Worm (Caenorhabditis elegans) whole organism, L4 larva: ENCODE results near the gene efk-1.

ENCODE experiments used
- F10B5.3 ChIP-seq: sonication (generic microtip); optimal IDR thresholded peaks from 2 replicates; lab custom pipeline; 2016; ENCODE audit warnings: mild to moderate bottlenecking, missing genetic modification characterization, missing compliant biosample characterization
- F26F4.8 ChIP-seq: fragments of 200-800 bp; sonication (Bioruptor generic); conservative IDR thresholded peaks from 2 replicates; pipeline ENCODE4 v1.3.6; 2022; ENCODE audit warnings: missing genetic modification characterization, missing compliant biosample characterization
- F44E2.7 ChIP-seq: fragments of 200-800 bp; sonication (Bioruptor generic); IDR thresholded peaks from 2 replicates; pipeline ENCODE4 v2.1.2; 2022; ENCODE audit warnings: missing genetic modification characterization, missing compliant biosample characterization
- Y105C5A.15 ChIP-seq: fragments of 200-800 bp; sonication (Bioruptor generic); IDR thresholded peaks from 2 replicates; pipeline ENCODE4 v1.3.6; 2022; ENCODE audit warnings: missing genetic modification characterization, missing compliant biosample characterization
- Y5F2A.4 ChIP-seq: fragments of 200-800 bp; sonication (Bioruptor generic); optimal IDR thresholded peaks from 2 replicates; lab custom pipeline; 2018; ENCODE audit warnings: mild to moderate bottlenecking, missing genetic modification characterization, missing compliant biosample characterization
- Y75B8A.6 ChIP-seq: fragments of 200-800 bp; sonication (Bioruptor generic); IDR thresholded peaks from 2 replicates; pipeline ENCODE4 v1.3.6; 2022; ENCODE audit warnings: missing genetic modification reagents, missing genetic modification characterization, missing compliant biosample characterization
- attf-4 ChIP-seq: sonication (generic microtip); optimal IDR thresholded peaks from 3 replicates; lab custom pipeline; 2017; ENCODE audit warnings: missing biosample characterization, missing genetic modification characterization
- ceh-62 ChIP-seq: sonication (generic microtip); optimal IDR thresholded peaks from 2 replicates; lab custom pipeline; 2017; ENCODE audit warnings: missing biosample characterization, missing genetic modification characterization
- ceh-82 ChIP-seq: sonication (generic microtip); optimal IDR thresholded peaks from 2 replicates; lab custom pipeline; 2017; ENCODE audit warnings: missing biosample characterization, missing genetic modification characterization
- ces-1 ChIP-seq: fragments of 150-350 bp; sonication (generic microtip); optimal IDR thresholded peaks from 4 replicates; lab custom pipeline; 2014; ENCODE audit warnings: missing biosample characterization, missing genetic modification reagents, missing genetic modification characterization
- cey-2 ChIP-seq: sonication (generic microtip); optimal IDR thresholded peaks from 3 replicates; lab custom pipeline; 2017; ENCODE audit warnings: missing genetic modification characterization, mild to moderate bottlenecking, missing compliant biosample characterization, antibody characterized with exemption, borderline replicate concordance; ENCODE audit not compliant: insufficient read depth
- daf-19 ChIP-seq: fragments of 200-800 bp; sonication (Bioruptor generic); conservative IDR thresholded peaks from 2 replicates; pipeline ENCODE4 v1.3.6; 2022; ENCODE audit warnings: missing genetic modification characterization, missing compliant biosample characterization
- dmd-6 ChIP-seq: fragments of 200-800 bp; sonication (Bioruptor generic); IDR thresholded peaks from 2 replicates; pipeline ENCODE4 v1.3.6; 2022; ENCODE audit warnings: missing genetic modification reagents, missing genetic modification characterization, missing compliant biosample characterization
- dmd-8 ChIP-seq: fragments of 200-800 bp; sonication (Bioruptor generic); IDR thresholded peaks from 2 replicates; pipeline ENCODE4 v1.3.6; 2022; ENCODE audit warnings: missing genetic modification characterization, missing compliant biosample characterization
- dmd-9 ChIP-seq: fragments of 200-800 bp; sonication (Bioruptor generic); IDR thresholded peaks from 2 replicates; pipeline ENCODE4 v1.3.6; 2022; ENCODE audit warnings: missing genetic modification reagents, missing genetic modification characterization, missing compliant biosample characterization
- dpl-1 ChIP-seq: fragments of 150-350 bp; optimal IDR thresholded peaks from 2 replicates; lab custom pipeline; 2014; ENCODE audit warnings: missing biosample characterization, missing genetic modification reagents, missing genetic modification characterization
- duxl-1 ChIP-seq: sonication (generic microtip); optimal IDR thresholded peaks from 2 replicates; lab custom pipeline; 2016; ENCODE audit warnings: mild to moderate bottlenecking, missing genetic modification characterization, moderate library complexity, missing compliant biosample characterization; ENCODE audit not compliant: poor library complexity
- dve-1 ChIP-seq: sonication (generic microtip); optimal IDR thresholded peaks from 2 replicates; lab custom pipeline; 2017; ENCODE audit warnings: antibody characterized with exemption, mild to moderate bottlenecking, missing genetic modification characterization, missing compliant biosample characterization; ENCODE audit not compliant: insufficient read depth
- egl-27 ChIP-seq: sonication (generic microtip); optimal IDR thresholded peaks from 3 replicates; lab custom pipeline; 2017; ENCODE audit warnings: missing biosample characterization, missing genetic modification reagents, missing genetic modification characterization
- jun-1 ChIP-seq: fragments of 150-350 bp; optimal IDR thresholded peaks from 2 replicates; lab custom pipeline; 2014; ENCODE audit warnings: missing biosample characterization, missing genetic modification reagents, missing genetic modification characterization
- lim-7 ChIP-seq: fragments of 200-800 bp; sonication (Bioruptor generic); IDR thresholded peaks from 2 replicates; pipeline ENCODE4 v1.3.6; 2022; ENCODE audit warnings: missing genetic modification characterization, missing compliant biosample characterization
- lin-1 ChIP-seq: fragments of 200-800 bp; sonication (Bioruptor generic); IDR thresholded peaks from 2 replicates; pipeline ENCODE4 v1.3.6; 2022; ENCODE audit warnings: missing genetic modification reagents, missing genetic modification characterization, missing compliant biosample characterization
- lin-13 ChIP-seq: fragments of 150-350 bp; optimal IDR thresholded peaks from 2 replicates; lab custom pipeline; 2014; ENCODE audit warnings: missing biosample characterization, missing genetic modification reagents, missing genetic modification characterization
- lin-15B ChIP-seq: fragments of 150-350 bp; sonication (generic microtip); optimal IDR thresholded peaks from 3 replicates; lab custom pipeline; 2014; ENCODE audit warnings: missing biosample characterization, missing genetic modification characterization
- lin-38 ChIP-seq: fragments of 200-800 bp; sonication (Bioruptor generic); IDR thresholded peaks from 2 replicates; pipeline ENCODE4 v1.3.6; 2022; ENCODE audit warnings: missing genetic modification reagents, missing genetic modification characterization, missing compliant biosample characterization
- nhr-10 ChIP-seq: fragments of 150-350 bp; optimal IDR thresholded peaks from 2 replicates; lab custom pipeline; 2014; ENCODE audit warnings: missing biosample characterization, missing genetic modification characterization
- nhr-102 ChIP-seq: sonication (generic microtip); optimal IDR thresholded peaks from 2 replicates; lab custom pipeline; 2016; ENCODE audit warnings: mild to moderate bottlenecking, missing genetic modification characterization, moderate library complexity, missing compliant biosample characterization
- nhr-11 ChIP-seq: fragments of 150-350 bp; optimal IDR thresholded peaks from 2 replicates; lab custom pipeline; 2014; ENCODE audit warnings: missing biosample characterization, missing genetic modification characterization
- nhr-25 ChIP-seq: sonication (generic microtip); optimal IDR thresholded peaks from 2 replicates; lab custom pipeline; 2017; ENCODE audit warnings: missing genetic modification characterization, mild to moderate bottlenecking, missing compliant biosample characterization, antibody characterized with exemption, moderate library complexity, borderline replicate concordance; ENCODE audit not compliant: insufficient read depth
- nhr-28 ChIP-seq: fragments of 150-350 bp; optimal IDR thresholded peaks from 2 replicates; lab custom pipeline; 2014; ENCODE audit warnings: missing biosample characterization, missing genetic modification characterization
- nhr-48 ChIP-seq: sonication (generic microtip); optimal IDR thresholded peaks from 2 replicates; lab custom pipeline; 2016; ENCODE audit warnings: mild to moderate bottlenecking, missing genetic modification characterization, missing compliant biosample characterization
- pha-4 ChIP-seq, 2 experiments: fragments of 150-350 bp in 1 of 2; fragments of 200-800 bp in 1 of 2; sonication (Bioruptor generic) in 1 of 2; IDR thresholded peaks in 1 of 2; optimal IDR thresholded peaks in 1 of 2; 2 replicates each; pipeline versions ENCODE4 v1.3.6 to Lab custom; 2014 to 2022; ENCODE audit warnings: missing genetic modification characterization in 2 of 2, missing genetic modification reagents in 2 of 2, missing biosample characterization in 1 of 2, missing compliant biosample characterization in 1 of 2
- pqm-1 ChIP-seq: sonication (generic microtip); optimal IDR thresholded peaks from 2 replicates; lab custom pipeline; 2017; ENCODE audit warnings: missing biosample characterization, missing genetic modification characterization
- skn-1 ChIP-seq: fragments of 150-350 bp; optimal IDR thresholded peaks from 2 replicates; lab custom pipeline; 2014; ENCODE audit warnings: missing biosample characterization, missing genetic modification characterization
- spr-1 ChIP-seq: sonication (generic microtip); optimal IDR thresholded peaks from 2 replicates; lab custom pipeline; 2016; ENCODE audit warnings: mild to moderate bottlenecking, missing genetic modification characterization, missing compliant biosample characterization
- tag-97 ChIP-seq: fragments of 200-800 bp; sonication (Bioruptor generic); IDR thresholded peaks from 2 replicates; pipeline ENCODE4 v1.3.6; 2022; ENCODE audit warnings: missing genetic modification characterization, missing compliant biosample characterization
- unc-62 ChIP-seq, 3 experiments: fragments of 150-350 bp in 1 of 3; sonication (generic microtip); optimal IDR thresholded peaks in 2 of 3; peaks in 1 of 3; 1 replicate in 1 of 3; 2 replicates in 2 of 3; lab custom pipeline; 2014 to 2017; ENCODE audit warnings: missing biosample characterization in 3 of 3, missing genetic modification characterization in 3 of 3, missing genetic modification reagents in 3 of 3, missing genotype in 1 of 3
- vab-7 ChIP-seq: fragments of 200-800 bp; sonication (Bioruptor generic); IDR thresholded peaks from 2 replicates; pipeline ENCODE4 v1.3.6; 2022; ENCODE audit warnings: missing genetic modification reagents, missing genetic modification characterization, missing compliant biosample characterization

The efk-1 gene

ce11 chrIII:6176761-6177160 lies 8.4 kb upstream of the efk-1 start, which contains the start of gene F42A10.6:
TSS of gene F42A10.6 (minus strand) at chrIII:6176861.
- TF ChIP-seq tag-97 (GFP tag; lab: Robert Waterston, UW) (no peak), dmd-6 (peak; percentile 43), dmd-8 (GFP tag; lab: Robert Waterston, UW) (no peak), nhr-28 (tag; lab: Kevin White, UChicago) (peak; percentile 8), F10B5.3 (tag; lab: Kevin White, UChicago) (no peak), F26F4.8 (no peak), daf-19 (GFP tag; lab: Robert Waterston, UW) (no peak), nhr-25 (tag; lab: Kevin White, UChicago) (no peak), ces-1 (GFP tag; lab: Kevin White, UChicago) (no peak), pha-4 (GFP tag; IDR thresholded peaks at IDR 0.05; lab: Robert Waterston, UW) (no peak), pha-4 (tag; optimal IDR thresholded peaks at IDR 0.05; lab: Kevin White, UChicago) (no peak), spr-1 (tag; lab: Kevin White, UChicago) (no peak), dmd-9 (GFP tag; lab: Robert Waterston, UW) (no peak), egl-27 (tag; lab: Kevin White, UChicago) (no peak), duxl-1 (tag; lab: Kevin White, UChicago) (no peak), Y5F2A.4 (GFP tag; lab: Kevin White, UChicago) (no peak), lin-13 (GFP tag; lab: Kevin White, UChicago) (no peak), ceh-62 (tag; lab: Kevin White, UChicago) (no peak), cey-2 (tag; lab: Kevin White, UChicago) (no peak), attf-4 (tag; lab: Kevin White, UChicago) (no peak), F44E2.7 (GFP tag; lab: Robert Waterston, UW) (no peak), unc-62 (GFP tag; optimal IDR thresholded peaks at IDR 0.05 in 1 of 2; lab: Kevin White, UChicago) (peak in 1 of 2 experiments; percentile 57), unc-62 (tag; optimal IDR thresholded peaks at IDR 0.05; lab: Kevin White, UChicago) (no peak), dpl-1 (GFP tag; lab: Kevin White, UChicago) (no peak), skn-1 (tag; lab: Kevin White, UChicago) (no peak), pqm-1 (tag; lab: Kevin White, UChicago) (peak; percentile 48), lin-1 (GFP tag; lab: Robert Waterston, UW) (no peak), ceh-82 (tag; lab: Kevin White, UChicago) (no peak), nhr-10 (tag; lab: Kevin White, UChicago) (no peak), Y75B8A.6 (GFP tag; lab: Robert Waterston, UW) (no peak)

DNA sequence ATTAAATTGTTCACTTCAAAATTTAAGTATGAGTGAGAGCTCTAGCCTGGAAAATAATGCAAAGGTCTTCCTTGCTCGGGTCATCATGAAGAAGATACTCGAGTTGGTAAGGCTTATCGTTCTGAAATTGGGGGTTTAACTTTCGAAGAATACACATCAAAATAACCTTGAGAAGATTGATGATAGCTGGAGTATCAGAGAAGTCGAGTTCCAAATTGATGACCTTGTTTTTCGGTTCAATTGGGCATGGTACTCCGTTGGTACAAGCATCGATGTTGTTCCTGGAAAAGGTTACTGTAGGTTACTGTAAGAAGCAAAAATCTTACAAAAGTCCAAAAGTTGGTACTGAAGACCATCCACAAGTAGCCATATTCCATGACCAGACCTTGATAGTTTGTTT lies 7.8 kb upstream of the efk-1 start:
- TF ChIP-seq vab-7 (no peak), F10B5.3 (tag; lab: Kevin White, UChicago) (no peak), lim-7 (GFP tag; lab: Robert Waterston, UW) (no peak), dve-1 (tag; lab: Kevin White, UChicago) (no peak), Y105C5A.15 (GFP tag; lab: Robert Waterston, UW) (no peak), nhr-48 (tag; lab: Kevin White, UChicago) (no peak), nhr-11 (tag; lab: Kevin White, UChicago) (no peak), F26F4.8 (no peak), jun-1 (tag; lab: Kevin White, UChicago) (no peak), lin-38 (GFP tag; lab: Robert Waterston, UW) (no peak), tag-97 (GFP tag; lab: Robert Waterston, UW) (no peak), lin-15B (tag; lab: Kevin White, UChicago) (no peak), nhr-102 (tag; lab: Kevin White, UChicago) (no peak)
- TF ChIP-seq, all 104 proteins: peak for 0
